Worm (Caenorhabditis elegans) whole organism, L3 larva: ENCODE measurements around the gene sqd-1.
A peak's percentile ranks its signal among the peaks of the same experiment; 100 is the strongest.

Source experiments
- R02D3.7 ChIP-seq: fragments of 150-350 bp; optimal IDR thresholded peaks from 2 replicates; lab custom pipeline; 2014; ENCODE audit warnings: missing biosample characterization, missing genetic modification characterization
- ZK546.5 ChIP-seq: sonication (generic microtip); optimal IDR thresholded peaks from 2 replicates; lab custom pipeline; 2017; ENCODE audit warnings: missing biosample characterization, missing genetic modification characterization
- aly-2 ChIP-seq: fragments of 150-350 bp; optimal IDR thresholded peaks from 2 replicates; lab custom pipeline; 2014; ENCODE audit warnings: missing biosample characterization, missing genetic modification characterization
- ama-1 ChIP-seq: fragments of 150-350 bp; optimal IDR thresholded peaks from 2 replicates; lab custom pipeline; 2018
- ceh-16 ChIP-seq: sonication (generic microtip); optimal IDR thresholded peaks from 2 replicates; lab custom pipeline; 2017; ENCODE audit warnings: missing biosample characterization, missing genetic modification characterization
- ceh-28 ChIP-seq: fragments of 150-350 bp; optimal IDR thresholded peaks from 2 replicates; lab custom pipeline; 2014; ENCODE audit warnings: missing biosample characterization, missing genetic modification reagents, missing genetic modification characterization
- ceh-82 ChIP-seq: fragments of 150-350 bp; optimal IDR thresholded peaks from 2 replicates; lab custom pipeline; 2014; ENCODE audit warnings: missing biosample characterization, missing genetic modification characterization
- ceh-9 ChIP-seq: sonication (generic microtip); optimal IDR thresholded peaks from 2 replicates; lab custom pipeline; 2018; ENCODE audit warnings: missing biosample characterization, missing genetic modification characterization
- daf-12 ChIP-seq: fragments of 150-350 bp; optimal IDR thresholded peaks from 2 replicates; lab custom pipeline; 2014; ENCODE audit warnings: missing biosample characterization, missing genetic modification reagents, missing genetic modification characterization
- egl-27 ChIP-seq: sonication (generic microtip); optimal IDR thresholded peaks from 4 replicates; lab custom pipeline; 2017; ENCODE audit warnings: missing biosample characterization, missing genetic modification reagents, missing genetic modification characterization
- egl-5 ChIP-seq: fragments of 150-350 bp; optimal IDR thresholded peaks from 2 replicates; lab custom pipeline; 2017; ENCODE audit warnings: missing biosample characterization, missing genetic modification reagents, missing genetic modification characterization, inconsistent platforms
- elt-1 ChIP-seq: fragments of 150-350 bp; optimal IDR thresholded peaks from 2 replicates; lab custom pipeline; 2014; ENCODE audit warnings: missing biosample characterization, missing genetic modification characterization
- elt-2 ChIP-seq: sonication (generic microtip); optimal IDR thresholded peaks from 2 replicates; lab custom pipeline; 2016; ENCODE audit warnings: missing genetic modification reagents, mild to moderate bottlenecking, missing genetic modification characterization, missing compliant biosample characterization
- elt-3 ChIP-seq, 3 experiments: fragments of 150-350 bp in 1 of 3; sonication (generic microtip) in 2 of 3; optimal IDR thresholded peaks; 2 replicates in 2 of 3; 4 replicates in 1 of 3; lab custom pipeline; 2014 to 2017; ENCODE audit warnings: missing biosample characterization in 3 of 3, missing genetic modification characterization in 3 of 3
- eor-1 ChIP-seq, 2 experiments: fragments of 150-350 bp; optimal IDR thresholded peaks; 2 replicates each; lab custom pipeline; 2014 to 2018; ENCODE audit warnings: missing biosample characterization in 2 of 2, missing genetic modification characterization in 2 of 2
- fkh-2 ChIP-seq: fragments of 150-350 bp; optimal IDR thresholded peaks from 2 replicates; lab custom pipeline; 2014; ENCODE audit warnings: missing biosample characterization, missing genetic modification reagents, missing genetic modification characterization
- fos-1 ChIP-seq: fragments of 150-350 bp; optimal IDR thresholded peaks from 2 replicates; lab custom pipeline; 2014; ENCODE audit warnings: missing biosample characterization, missing genetic modification characterization
- hmg-11 ChIP-seq: sonication (generic microtip); optimal IDR thresholded peaks from 2 replicates; lab custom pipeline; 2016; ENCODE audit warnings: missing genetic modification characterization, missing compliant biosample characterization
- jun-1 ChIP-seq: fragments of 150-350 bp; optimal IDR thresholded peaks from 2 replicates; lab custom pipeline; 2014; ENCODE audit warnings: missing biosample characterization, missing genetic modification reagents, missing genetic modification characterization
- lin-15B ChIP-seq: fragments of 150-350 bp; optimal IDR thresholded peaks from 2 replicates; lab custom pipeline; 2014; ENCODE audit warnings: missing biosample characterization, missing genetic modification characterization
- lin-39 ChIP-seq: fragments of 150-350 bp; optimal IDR thresholded peaks from 2 replicates; lab custom pipeline; 2018; ENCODE audit warnings: missing biosample characterization, missing genetic modification reagents, missing genetic modification characterization
- lsy-12 ChIP-seq: sonication (generic microtip); optimal IDR thresholded peaks from 2 replicates; lab custom pipeline; 2016; ENCODE audit warnings: mild to moderate bottlenecking, missing genetic modification characterization, missing compliant biosample characterization
- mml-1 ChIP-seq: fragments of 150-350 bp; sonication (generic microtip); optimal IDR thresholded peaks from 3 replicates; lab custom pipeline; 2014; ENCODE audit warnings: missing biosample characterization, missing genetic modification characterization
- nfya-1 ChIP-seq: sonication (generic microtip); optimal IDR thresholded peaks from 2 replicates; lab custom pipeline; 2017; ENCODE audit warnings: missing genetic modification characterization, mild to moderate bottlenecking, missing compliant biosample characterization, antibody characterized with exemption, moderate library complexity; ENCODE audit not compliant: insufficient read depth
- nhr-11 ChIP-seq: fragments of 150-350 bp; optimal IDR thresholded peaks from 2 replicates; lab custom pipeline; 2014; ENCODE audit warnings: missing biosample characterization, missing genetic modification characterization
- nhr-12 ChIP-seq: fragments of 150-350 bp; optimal IDR thresholded peaks from 2 replicates; lab custom pipeline; 2014; ENCODE audit warnings: missing biosample characterization, missing genetic modification characterization
- nhr-23 ChIP-seq: fragments of 150-350 bp; optimal IDR thresholded peaks from 2 replicates; lab custom pipeline; 2014; ENCODE audit warnings: missing biosample characterization, missing genetic modification reagents, missing genetic modification characterization
- nhr-25 ChIP-seq: sonication (generic microtip); optimal IDR thresholded peaks from 2 replicates; lab custom pipeline; 2017; ENCODE audit warnings: missing biosample characterization, missing genetic modification characterization
- nhr-28 ChIP-seq: fragments of 150-350 bp; optimal IDR thresholded peaks from 2 replicates; lab custom pipeline; 2014; ENCODE audit warnings: missing biosample characterization, missing genetic modification characterization
- nhr-76 ChIP-seq: fragments of 150-350 bp; sonication (generic microtip); optimal IDR thresholded peaks from 5 replicates; lab custom pipeline; 2014; ENCODE audit warnings: missing biosample characterization, missing genetic modification characterization
- nhr-77 ChIP-seq: fragments of 150-350 bp; optimal IDR thresholded peaks from 2 replicates; lab custom pipeline; 2014; ENCODE audit warnings: missing biosample characterization, missing genetic modification characterization
- pha-4 ChIP-seq: fragments of 150-350 bp; optimal IDR thresholded peaks from 2 replicates; lab custom pipeline; 2014; ENCODE audit warnings: missing biosample characterization, missing genetic modification reagents, missing genetic modification characterization
- pqm-1 ChIP-seq: fragments of 150-350 bp; optimal IDR thresholded peaks from 2 replicates; lab custom pipeline; 2017; ENCODE audit warnings: missing biosample characterization, missing genetic modification characterization, inconsistent platforms
- sea-2 ChIP-seq: fragments of 150-350 bp; sonication (generic microtip); optimal IDR thresholded peaks from 4 replicates; lab custom pipeline; 2014; ENCODE audit warnings: missing biosample characterization, missing genetic modification reagents, missing genetic modification characterization
- snpc-4 ChIP-seq: fragments of 150-350 bp; optimal IDR thresholded peaks from 2 replicates; lab custom pipeline; 2014; ENCODE audit warnings: missing biosample characterization, missing genetic modification characterization
- tbx-2 ChIP-seq: sonication (generic microtip); optimal IDR thresholded peaks from 2 replicates; lab custom pipeline; 2016; ENCODE audit warnings: mild to moderate bottlenecking, missing genetic modification characterization, missing compliant biosample characterization
- unc-39 ChIP-seq: sonication (generic microtip); optimal IDR thresholded peaks from 4 replicates; lab custom pipeline; 2017; ENCODE audit warnings: missing biosample characterization, missing genetic modification characterization
- zag-1 ChIP-seq: fragments of 150-350 bp; optimal IDR thresholded peaks from 2 replicates; lab custom pipeline; 2014; ENCODE audit warnings: missing biosample characterization, missing genetic modification characterization
- ztf-11 ChIP-seq: fragments of 150-350 bp; optimal IDR thresholded peaks from 2 replicates; lab custom pipeline; 2014; ENCODE audit warnings: missing biosample characterization, missing genetic modification characterization
- ztf-4 ChIP-seq: fragments of 150-350 bp; optimal IDR thresholded peaks from 2 replicates; lab custom pipeline; 2014; ENCODE audit warnings: missing biosample characterization, missing genetic modification characterization

sqd-1 gene

DNA sequence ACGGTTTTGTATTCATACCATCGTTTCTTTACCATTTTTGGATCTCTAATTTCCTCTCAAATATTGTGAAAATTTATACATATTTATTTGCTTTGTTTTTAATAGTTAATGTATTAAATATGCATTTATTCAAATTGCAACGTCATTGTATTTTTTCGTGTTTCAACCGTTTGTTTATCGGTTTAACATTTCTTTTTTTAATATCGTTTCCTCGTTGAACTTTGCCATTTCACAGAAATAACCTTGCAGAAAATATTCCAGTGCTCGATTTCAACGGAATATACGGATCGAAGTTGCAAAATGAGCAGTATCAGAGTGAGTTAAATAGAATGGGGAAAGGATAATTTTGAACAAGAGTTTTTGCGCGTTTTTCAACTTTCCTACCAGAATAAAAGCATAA, 5.4 kb downstream of the sqd-1 start, which contains the start of gene seu-1:
Gene seu-1 (plus strand): TSS at position 301 of the 400 bp plus-strand sequence.
- TF ChIP-seq snpc-4 (tag; lab: Kevin White, UChicago) (no peak), fos-1 (tag; lab: Kevin White, UChicago) (no peak), nhr-76 (tag; lab: Kevin White, UChicago) (no peak), nhr-77 (no peak), nhr-12 (no peak), ztf-4 (no peak), nhr-11 (tag; lab: Kevin White, UChicago) (no peak), sea-2 (GFP tag; lab: Kevin White, UChicago) (no peak), jun-1 (tag; lab: Kevin White, UChicago) (no peak), pqm-1 (no peak)

- TF ChIP-seq unc-39 (tag; lab: Kevin White, UChicago): no peak
- TF ChIP-seq hmg-11 (tag; lab: Kevin White, UChicago): no peak
- no peak for TF ChIP-seq ama-1 (lab: Kevin White, UChicago)
- no peak for TF ChIP-seq nhr-23 (tag; lab: Kevin White, UChicago)
- no peak for TF ChIP-seq ZK546.5 (tag; lab: Kevin White, UChicago)
- no peak for TF ChIP-seq elt-3 (tag; optimal IDR thresholded peaks at IDR 0.05; lab: Kevin White, UChicago)
- no peak for TF ChIP-seq elt-1 (tag; lab: Kevin White, UChicago)
- no peak for TF ChIP-seq R02D3.7 (tag; lab: Kevin White, UChicago)
- TF ChIP-seq pqm-1: peak; percentile 37
- peak; percentile 81 for TF ChIP-seq elt-2 (tag; lab: Kevin White, UChicago)
- no peak for TF ChIP-seq ceh-9 (tag; lab: Kevin White, UChicago)
- TF ChIP-seq, all 47 proteins: peak for 2
Measured at ce11 chrIV:6330790-6331189, 6.8 kb downstream of the sqd-1 start.

ce11 chrIV:6333915-6334314, 9.9 kb downstream of the sqd-1 start, which contains the start of gene blos-2:
TSS of gene blos-2 (plus strand) at chrIV:6334215.
- no peak for TF ChIP-seq ceh-28 (tag; lab: Kevin White, UChicago)
- TF ChIP-seq lin-15B (tag; lab: Kevin White, UChicago): no peak
- no peak for TF ChIP-seq elt-1 (tag; lab: Kevin White, UChicago)
- no peak for TF ChIP-seq ztf-11 (tag; lab: Kevin White, UChicago)
- no peak for TF ChIP-seq elt-2 (tag; lab: Kevin White, UChicago)
- no peak for TF ChIP-seq zag-1 (tag; lab: Kevin White, UChicago)
- TF ChIP-seq ceh-9 (tag; lab: Kevin White, UChicago): no peak
- TF ChIP-seq jun-1 (tag; lab: Kevin White, UChicago): no peak
- TF ChIP-seq nhr-28 (tag; lab: Kevin White, UChicago): no peak
- TF ChIP-seq egl-5 (tag; lab: Kevin White, UChicago): no peak
- TF ChIP-seq pqm-1: no peak
- no peak for TF ChIP-seq nhr-76 (tag; lab: Kevin White, UChicago)
- no peak for TF ChIP-seq lin-39 (tag; lab: Kevin White, UChicago)
- no peak for TF ChIP-seq nhr-11 (tag; lab: Kevin White, UChicago)
- TF ChIP-seq mml-1 (tag; lab: Kevin White, UChicago): no peak
- TF ChIP-seq, all 47 proteins: peak for 0

ce11 chrIV:6335908-6336307, 11.9 kb downstream of the sqd-1 start, which contains the start of gene mif-4:
TSS of gene mif-4 (minus strand) at chrIV:6335994.
- TF ChIP-seq lin-15B (tag; lab: Kevin White, UChicago) (no peak), pha-4 (tag; lab: Kevin White, UChicago) (peak; percentile 65)
- TF ChIP-seq, all 47 proteins: peak for 1

DNA sequence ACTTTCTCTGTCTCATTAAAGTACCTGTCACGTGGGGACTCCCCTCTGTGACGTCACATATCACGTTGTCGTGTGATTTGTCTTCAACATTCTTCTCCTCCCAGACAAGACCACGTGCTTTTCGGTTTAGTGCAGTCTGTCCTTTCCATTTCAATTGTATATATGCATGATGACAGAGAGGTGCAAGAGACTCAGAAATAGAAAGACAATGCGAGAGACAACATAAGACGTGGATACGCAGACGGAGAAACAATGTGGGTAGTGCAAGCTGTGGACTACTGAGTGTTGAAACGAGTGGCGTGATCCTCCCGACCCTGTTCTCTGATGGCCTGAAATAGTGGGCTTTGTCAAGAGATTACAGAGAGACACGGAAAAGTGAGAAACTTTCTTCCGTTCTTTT, 12.8 kb downstream of the sqd-1 start:
- TF ChIP-seq nfya-1 (tag; lab: Kevin White, UChicago): peak; percentile 94
- peak; percentile 14 for TF ChIP-seq egl-27
- TF ChIP-seq nhr-11 (tag; lab: Kevin White, UChicago): peak; percentile 68
- TF ChIP-seq eor-1 (tag; optimal IDR thresholded peaks at IDR 0.05; lab: Kevin White, UChicago): peak; percentile 12 to 57
- TF ChIP-seq nhr-23 (tag; lab: Kevin White, UChicago): peak; percentile 98
- no peak for TF ChIP-seq nhr-28 (tag; lab: Kevin White, UChicago)
- no peak for TF ChIP-seq nhr-77
- peak; percentile 92 for TF ChIP-seq tbx-2
- peak; percentile 62 for TF ChIP-seq snpc-4 (tag; lab: Kevin White, UChicago)
- no peak for TF ChIP-seq ceh-82 (tag; lab: Kevin White, UChicago)
- no peak for TF ChIP-seq ceh-16 (tag; lab: Kevin White, UChicago)
- TF ChIP-seq nhr-25 (tag; lab: Kevin White, UChicago): peak; percentile 99
- TF ChIP-seq lin-39 (tag; lab: Kevin White, UChicago): peak; percentile 49
- TF ChIP-seq elt-2 (tag; lab: Kevin White, UChicago): peak; percentile 94
- TF ChIP-seq jun-1 (tag; lab: Kevin White, UChicago): peak; percentile 95
- TF ChIP-seq pqm-1: peak; percentile 94
- no peak for TF ChIP-seq unc-39 (tag; lab: Kevin White, UChicago)
- TF ChIP-seq ztf-11 (tag; lab: Kevin White, UChicago): no peak
- no peak for TF ChIP-seq zag-1 (tag; lab: Kevin White, UChicago)
- TF ChIP-seq daf-12 (tag; lab: Kevin White, UChicago): no peak
- TF ChIP-seq nhr-12: no peak
- peak; percentile 93 for TF ChIP-seq lsy-12
- TF ChIP-seq ceh-28 (tag; lab: Kevin White, UChicago): peak; percentile 71
- peak; percentile 69 for TF ChIP-seq elt-1 (tag; lab: Kevin White, UChicago)
- peak; percentile 81 for TF ChIP-seq R02D3.7 (tag; lab: Kevin White, UChicago)
- peak; percentile 85 for TF ChIP-seq egl-5 (tag; lab: Kevin White, UChicago)
- peak; percentile 83 for TF ChIP-seq ztf-4
- peak; percentile 34 for TF ChIP-seq mml-1 (tag; lab: Kevin White, UChicago)
- no peak for TF ChIP-seq fkh-2
- no peak for TF ChIP-seq aly-2
- peak; percentile 56 for TF ChIP-seq lin-15B (tag; lab: Kevin White, UChicago)
- no peak for TF ChIP-seq nhr-76 (tag; lab: Kevin White, UChicago)
